Worm (Caenorhabditis elegans) whole organism, L1 larva: Measurements from ENCODE around the gene F39G3.5.

ENCODE experiments used
- aly-2 ChIP-seq: fragments of 150-350 bp; optimal IDR thresholded peaks from 2 replicates; lab custom pipeline; 2014; ENCODE audit warnings: missing biosample characterization, missing genetic modification characterization
- efl-1 ChIP-seq, 4 experiments: fragments of 150-350 bp; optimal IDR thresholded peaks in 3 of 4; peaks in 1 of 4; 1 replicate in 1 of 4; 2 replicates in 3 of 4; lab custom pipeline; 2014; ENCODE audit warnings: missing biosample characterization in 2 of 4, missing genetic modification characterization in 2 of 4, missing genetic modification reagents in 2 of 4
- fkh-10 ChIP-seq: sonication (generic microtip); optimal IDR thresholded peaks from 2 replicates; lab custom pipeline; 2017; ENCODE audit warnings: missing biosample characterization, missing genetic modification reagents, missing genetic modification characterization
- nhr-11 ChIP-seq: fragments of 150-350 bp; optimal IDR thresholded peaks from 2 replicates; lab custom pipeline; 2014; ENCODE audit warnings: missing biosample characterization, missing genetic modification characterization
- nhr-237 ChIP-seq: fragments of 150-350 bp; optimal IDR thresholded peaks from 2 replicates; lab custom pipeline; 2014; ENCODE audit warnings: missing biosample characterization, missing genetic modification characterization
- nhr-71 ChIP-seq: sonication (generic microtip); optimal IDR thresholded peaks from 2 replicates; lab custom pipeline; 2016; ENCODE audit warnings: mild to moderate bottlenecking, missing genetic modification characterization, moderate library complexity, missing compliant biosample characterization
- zag-1 ChIP-seq: fragments of 150-350 bp; optimal IDR thresholded peaks from 2 replicates; lab custom pipeline; 2014; ENCODE audit warnings: missing biosample characterization, missing genetic modification characterization
- ztf-4 ChIP-seq: fragments of 150-350 bp; optimal IDR thresholded peaks from 2 replicates; lab custom pipeline; 2014; ENCODE audit warnings: missing biosample characterization, missing genetic modification characterization

DNA sequence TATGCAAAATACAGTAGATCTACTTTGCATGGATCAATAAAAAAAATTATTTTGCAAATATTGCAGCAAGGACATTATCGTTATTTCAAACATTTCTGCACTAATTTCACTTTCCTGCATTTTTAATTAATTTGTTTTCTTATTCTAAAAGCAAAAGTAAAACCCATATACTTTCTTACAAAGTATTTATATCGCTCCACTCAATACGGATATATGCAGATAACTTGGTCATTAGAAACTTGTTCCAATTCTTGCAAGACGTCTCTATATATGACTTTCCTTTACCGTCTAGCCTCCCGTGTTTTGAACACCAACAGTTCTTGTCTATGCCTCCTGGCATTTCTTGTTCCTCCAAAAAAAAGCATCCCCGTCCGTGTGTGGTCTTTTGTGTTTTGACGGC, 11.9 kb upstream of the F39G3.5 start, which contains the start of gene oac-24:
- no peak for TF ChIP-seq nhr-11 (tag; lab: Kevin White, UChicago)
- no peak for TF ChIP-seq aly-2
- no peak for TF ChIP-seq efl-1 (optimal IDR thresholded peaks at IDR 0.05; lab: Kevin White, UChicago)
- TF ChIP-seq efl-1 (GFP tag; optimal IDR thresholded peaks at IDR 0.05 in 1 of 2; lab: Kevin White, UChicago), result peak in 1 of 2 experiments; percentile 62
- no peak for TF ChIP-seq nhr-237
- no peak for TF ChIP-seq nhr-71 (tag; lab: Kevin White, UChicago)
- no peak for TF ChIP-seq zag-1 (tag; lab: Kevin White, UChicago)
- TF ChIP-seq fkh-10 (GFP tag; lab: Kevin White, UChicago), result no peak
- TF ChIP-seq ztf-4 (tag; lab: Kevin White, UChicago), result no peak
